Worm (Caenorhabditis elegans): ENCODE measurements around the gene folr-1.

DNA sequence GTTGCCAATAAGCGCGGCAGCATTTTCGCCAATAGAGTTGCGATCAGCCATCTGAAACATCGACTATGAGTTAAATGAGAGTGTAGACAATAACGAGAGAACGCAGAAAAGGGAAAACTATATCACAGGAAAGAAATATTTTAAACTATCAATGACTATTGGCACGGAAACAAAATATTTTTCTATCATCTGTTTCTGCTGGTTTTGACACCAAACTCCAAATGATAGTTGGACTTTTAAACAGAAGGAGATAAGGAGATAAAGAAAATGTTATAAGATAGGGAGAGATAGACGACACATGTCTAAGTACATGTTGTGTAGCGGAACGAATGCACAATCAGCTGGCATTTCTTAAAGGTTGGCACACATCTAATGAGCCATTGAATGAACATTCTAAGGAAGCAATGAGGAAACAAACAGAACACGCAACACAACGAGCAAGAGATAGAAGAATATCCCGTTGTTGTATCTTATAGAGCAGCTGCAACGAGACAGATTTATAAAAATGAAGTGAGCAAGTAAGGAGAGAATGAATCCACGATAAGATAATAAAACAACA, 35.5 kb downstream of the folr-1 start, which contains the start of gene cysl-1:
- TF ChIP-seq nhr-25 (tag; optimal IDR thresholded peaks at IDR 0.05; ENCODE audit: borderline replicate concordance, insufficient read depth) (no peak), lin-15B (tag; optimal IDR thresholded peaks at IDR 0.05) (no peak), lin-1 (GFP tag; IDR thresholded peaks at IDR 0.05) (no peak), fkh-10 (GFP tag; optimal IDR thresholded peaks at IDR 0.05) (no peak), dmd-6 (GFP tag; IDR thresholded peaks at IDR 0.05) (no peak), unc-62 (GFP tag; optimal IDR thresholded peaks at IDR 0.05 in 1 of 2) (no peak), unc-62 (tag; optimal IDR thresholded peaks at IDR 0.05) (no peak), gei-8 (GFP tag; optimal IDR thresholded peaks at IDR 0.05) (no peak), F10B5.3 (tag; optimal IDR thresholded peaks at IDR 0.05) (no peak), lin-39 (tag; optimal IDR thresholded peaks at IDR 0.05) (no peak), nhr-28 (tag; optimal IDR thresholded peaks at IDR 0.05) (peak; percentile 28), F44E2.7 (GFP tag; IDR thresholded peaks at IDR 0.05) (no peak)

Measured in whole organism, L4 larva.